Worm (Caenorhabditis elegans) whole organism, L4 larva: Measurements from ENCODE around the gene chup-1.
A peak's percentile ranks its signal among the peaks of the same experiment; 100 is the strongest.

Experiments used
- ceh-82 ChIP-seq: sonication (generic microtip); optimal IDR thresholded peaks from 2 replicates; lab custom pipeline; 2017; ENCODE audit warnings: missing biosample characterization, missing genetic modification characterization
- unc-62 ChIP-seq, 3 experiments: fragments of 150-350 bp in 1 of 3; sonication (generic microtip); optimal IDR thresholded peaks in 2 of 3; peaks in 1 of 3; 1 replicate in 1 of 3; 2 replicates in 2 of 3; lab custom pipeline; 2014 to 2017; ENCODE audit warnings: missing biosample characterization in 3 of 3, missing genetic modification characterization in 3 of 3, missing genetic modification reagents in 3 of 3, missing genotype in 1 of 3

- TF ChIP-seq unc-62 (GFP tag; optimal IDR thresholded peaks at IDR 0.05 in 1 of 2; lab: Kevin White, UChicago) (peak in 1 of 2 experiments; percentile 11), unc-62 (tag; optimal IDR thresholded peaks at IDR 0.05; lab: Kevin White, UChicago) (no peak), ceh-82 (tag; lab: Kevin White, UChicago) (no peak)
Observed at ce11 chrX:8819815-8820415, 28.0 kb downstream of the chup-1 start.
